Fruit fly (Drosophila melanogaster): ENCODE results near the gene CG2861.

CG2861 gene

dm6 chrX:4762267-4762666, 42.4 kb downstream of the CG2861 start (continued):
- TF ChIP-seq zen2 (GFP tag; IDR thresholded peaks at IDR 0.05; ENCODE audit: partially characterized antibody), result no peak
- TF ChIP-seq mld (GFP tag; IDR thresholded peaks at IDR 0.05; ENCODE audit: partially characterized antibody), result no peak
- no peak for TF ChIP-seq gcm2 (GFP tag; optimal IDR thresholded peaks at IDR 0.05)
- TF ChIP-seq Asciz (GFP tag; optimal IDR thresholded peaks at IDR 0.05), result no peak
- TF ChIP-seq danr (GFP tag; IDR thresholded peaks at IDR 0.05), result no peak
- no peak for TF ChIP-seq Atf-2 (GFP tag; optimal IDR thresholded peaks at IDR 0.05)
- TF ChIP-seq CG6175 (GFP tag; IDR thresholded peaks at IDR 0.05), result no peak
- no peak for TF ChIP-seq exex (tag; optimal IDR thresholded peaks at IDR 0.05)
- peak; percentile 60 for TF ChIP-seq CG2678 (tag; optimal IDR thresholded peaks at IDR 0.05)
- no peak for TF ChIP-seq ase (GFP tag; IDR thresholded peaks at IDR 0.05)
- TF ChIP-seq CG11456 (GFP tag; IDR thresholded peaks at IDR 0.05), result no peak
- no peak for TF ChIP-seq Usf (GFP tag; optimal IDR thresholded peaks at IDR 0.05)
- TF ChIP-seq slbo (GFP tag; IDR thresholded peaks at IDR 0.05), result peak; percentile 46
- TF ChIP-seq CG2889 (GFP tag; IDR thresholded peaks at IDR 0.05), result no peak
- TF ChIP-seq kay (GFP tag; optimal IDR thresholded peaks at IDR 0.05), result no peak
- no peak for TF ChIP-seq CG5953 (GFP tag; IDR thresholded peaks at IDR 0.05)
- no peak for TF ChIP-seq dimm (GFP tag; IDR thresholded peaks at IDR 0.05)
- TF ChIP-seq insv (GFP tag; optimal IDR thresholded peaks at IDR 0.05), result no peak
- no peak for TF ChIP-seq CG32772 (GFP tag; IDR thresholded peaks at IDR 0.05)
- peak; percentile 6 for TF ChIP-seq Hsf (GFP tag; optimal IDR thresholded peaks at IDR 0.05)
- TF ChIP-seq slp2 (GFP tag; optimal IDR thresholded peaks at IDR 0.05), result no peak
- TF ChIP-seq CG31224 (GFP tag; IDR thresholded peaks at IDR 0.05), result no peak
- TF ChIP-seq knrl (GFP tag; IDR thresholded peaks at IDR 0.05; ENCODE audit: partially characterized antibody), result no peak
- no peak; the same call in 1 of the 2 replicates for TF ChIP-seq ap (GFP tag; IDR thresholded peaks at IDR 0.05)
- peak; percentile 54 for TF ChIP-seq Sox102F (GFP tag; optimal IDR thresholded peaks at IDR 0.05)
- 0 out of 3 replicates have a peak, but pooled peaks have one; percentile 25 for TF ChIP-seq CG11093 (GFP tag; IDR thresholded peaks at IDR 0.05)
- no peak for TF ChIP-seq chm (GFP tag; IDR thresholded peaks at IDR 0.05)
- no peak for TF ChIP-seq ro (GFP tag; IDR thresholded peaks at IDR 0.05)
- TF ChIP-seq Ets97D (GFP tag; optimal IDR thresholded peaks at IDR 0.05), result no peak
- TF ChIP-seq esg (GFP tag; conservative IDR thresholded peaks at IDR 0.05), result no peak
- no peak for TF ChIP-seq CG8944 (GFP tag; optimal IDR thresholded peaks at IDR 0.05)
- no peak for TF ChIP-seq pfk (GFP tag; optimal IDR thresholded peaks at IDR 0.05)
- TF ChIP-seq BEAF-32 (GFP tag; optimal IDR thresholded peaks at IDR 0.05), result no peak
- TF ChIP-seq ATbp (GFP tag; optimal IDR thresholded peaks at IDR 0.05), result peak; percentile 20
- TF ChIP-seq MTF-1 (GFP tag; optimal IDR thresholded peaks at IDR 0.05; ENCODE audit: borderline replicate concordance), result no peak
- TF ChIP-seq CG11085 (GFP tag; IDR thresholded peaks at IDR 0.05), result no peak
- no peak for TF ChIP-seq repo (GFP tag; optimal IDR thresholded peaks at IDR 0.05)
- TF ChIP-seq dm (GFP tag; optimal IDR thresholded peaks at IDR 0.05), result no peak
- TF ChIP-seq HLH4C (GFP tag; IDR thresholded peaks at IDR 0.05; ENCODE audit: partially characterized antibody), result no peak
- TF ChIP-seq vvl (GFP tag; IDR thresholded peaks at IDR 0.05), result peak; percentile 45; the same call in 1 of the 2 replicates
- peak; percentile 4 for TF ChIP-seq Hand (GFP tag; optimal IDR thresholded peaks at IDR 0.05)
- peak; percentile 28; the same call in 1 of the 2 replicates for TF ChIP-seq ttk (GFP tag; IDR thresholded peaks at IDR 0.05)
- no peak for TF ChIP-seq CG1647 (GFP tag; optimal IDR thresholded peaks at IDR 0.05)
- no peak for TF ChIP-seq emc (GFP tag; optimal IDR thresholded peaks at IDR 0.05)
- no peak for TF ChIP-seq CG3726 (GFP tag; IDR thresholded peaks at IDR 0.05)
- no peak for TF ChIP-seq Hey (tag; optimal IDR thresholded peaks at IDR 0.05)
- no peak for TF ChIP-seq crc (GFP tag; optimal IDR thresholded peaks at IDR 0.05)
- TF ChIP-seq CG17328 (GFP tag; IDR thresholded peaks at IDR 0.05), result no peak
- TF ChIP-seq cato (GFP tag; optimal IDR thresholded peaks at IDR 0.05; ENCODE audit: borderline replicate concordance), result no peak
- TF ChIP-seq Xbp1 (GFP tag; optimal IDR thresholded peaks at IDR 0.05), result no peak
- no peak for TF ChIP-seq eyg (GFP tag; optimal IDR thresholded peaks at IDR 0.05)
- no peak for TF ChIP-seq aop (GFP tag; IDR thresholded peaks at IDR 0.05)
